Fruit fly (Drosophila melanogaster) whole organism, embryonic: Measurements from ENCODE around the gene CG33090.

ENCODE experiments used
- Blimp-1 ChIP-seq: fragments of 200-800 bp; sonication (Bioruptor generic); optimal IDR thresholded peaks from 3 replicates; lab custom pipeline; 2018; ENCODE audit warnings: missing biosample characterization, missing genetic modification characterization, mild to moderate bottlenecking, moderate library complexity, missing genetic modification reagents
- CG12744 ChIP-seq: fragments of 200-800 bp; sonication (Bioruptor generic); optimal IDR thresholded peaks from 2 replicates; lab custom pipeline; 2016; ENCODE audit warnings: missing biosample characterization, missing genetic modification characterization
- CG13624 ChIP-seq: fragments of 200-800 bp; sonication (Bioruptor generic); optimal IDR thresholded peaks from 2 replicates; lab custom pipeline; 2016; ENCODE audit warnings: missing biosample characterization, missing genetic modification characterization
- CG13894 ChIP-seq: fragments of 200-800 bp; sonication (Bioruptor generic); optimal IDR thresholded peaks from 3 replicates; lab custom pipeline; 2018; ENCODE audit warnings: missing biosample characterization, mild to moderate bottlenecking, missing genetic modification characterization, moderate library complexity
- CG14050 ChIP-seq: fragments of 200-800 bp; sonication (Bioruptor generic); IDR thresholded peaks from 3 replicates; pipeline ENCODE4 v1.3.6; 2022; ENCODE audit warnings: missing biosample characterization, missing genetic modification characterization
- CG15479 ChIP-seq: fragments of 200-800 bp; sonication (Bioruptor generic); optimal IDR thresholded peaks from 3 replicates; lab custom pipeline; 2019; ENCODE audit warnings: missing biosample characterization, mild to moderate bottlenecking, missing genetic modification characterization, moderate library complexity
- CG15696 ChIP-seq: fragments of 200-800 bp; sonication (Bioruptor generic); optimal IDR thresholded peaks from 2 replicates; lab custom pipeline; 2019; ENCODE audit warnings: missing biosample characterization, mild to moderate bottlenecking, missing genetic modification characterization, moderate library complexity
- CG17186 ChIP-seq: fragments of 200-800 bp; sonication (Bioruptor generic); optimal IDR thresholded peaks from 3 replicates; lab custom pipeline; 2017; ENCODE audit warnings: missing biosample characterization, missing genetic modification reagents, missing genetic modification characterization
- CG17359 ChIP-seq: fragments of 200-800 bp; sonication (Bioruptor generic); optimal IDR thresholded peaks from 3 replicates; lab custom pipeline; 2018; ENCODE audit warnings: missing biosample characterization, mild to moderate bottlenecking, missing genetic modification characterization, moderate library complexity
- CG2116 ChIP-seq: fragments of 200-800 bp; sonication (Bioruptor generic); optimal IDR thresholded peaks from 3 replicates; lab custom pipeline; 2018; ENCODE audit warnings: missing biosample characterization, mild to moderate bottlenecking, missing genetic modification characterization
- CG30020 ChIP-seq: fragments of 200-800 bp; optimal IDR thresholded peaks from 2 replicates; lab custom pipeline; 2019; ENCODE audit warnings: missing biosample characterization, mild to moderate bottlenecking, missing genetic modification characterization, moderate library complexity
- CG4617 ChIP-seq: fragments of 200-800 bp; sonication (Bioruptor generic); optimal IDR thresholded peaks from 3 replicates; lab custom pipeline; 2016; ENCODE audit warnings: missing biosample characterization, missing genetic modification characterization, borderline replicate concordance
- CG4820 ChIP-seq: fragments of 200-800 bp; sonication (Bioruptor generic); optimal IDR thresholded peaks from 3 replicates; lab custom pipeline; 2016; ENCODE audit warnings: missing biosample characterization, missing genetic modification characterization
- CG7839 ChIP-seq: fragments of 200-800 bp; sonication (Bioruptor generic); optimal IDR thresholded peaks from 3 replicates; lab custom pipeline; 2018; ENCODE audit warnings: missing biosample characterization, mild to moderate bottlenecking, missing genetic modification characterization, moderate library complexity
- CG8359 ChIP-seq: fragments of 200-800 bp; sonication (Bioruptor generic); optimal IDR thresholded peaks from 2 replicates; lab custom pipeline; 2017; ENCODE audit warnings: missing biosample characterization, mild to moderate bottlenecking, missing genetic modification characterization, borderline replicate concordance
- CG8944 ChIP-seq: fragments of 200-800 bp; sonication (Bioruptor generic); optimal IDR thresholded peaks from 3 replicates; lab custom pipeline; 2016; ENCODE audit warnings: missing biosample characterization, missing genetic modification characterization
- CG9215 ChIP-seq: fragments of 200-800 bp; sonication (Bioruptor generic); IDR thresholded peaks from 2 replicates; pipeline ENCODE4 v1.3.6; 2022; ENCODE audit warnings: missing biosample characterization, missing genetic modification characterization
- CG9727 ChIP-seq: fragments of 200-800 bp; sonication (Bioruptor generic); optimal IDR thresholded peaks from 3 replicates; lab custom pipeline; 2017; ENCODE audit warnings: missing biosample characterization, mild to moderate bottlenecking, missing genetic modification characterization
- CG9932 ChIP-seq: fragments of 200-800 bp; sonication (Bioruptor generic); IDR thresholded peaks from 2 replicates; pipeline ENCODE4 v1.3.6; 2022; ENCODE audit warnings: missing biosample characterization, missing genetic modification characterization
- D19A ChIP-seq: fragments of 200-800 bp; optimal IDR thresholded peaks from 3 replicates; lab custom pipeline; 2019; ENCODE audit warnings: missing biosample characterization, mild to moderate bottlenecking, missing genetic modification characterization, moderate library complexity
- Dad ChIP-seq: fragments of 200-800 bp; sonication (Bioruptor generic); optimal IDR thresholded peaks from 3 replicates; lab custom pipeline; 2016; ENCODE audit warnings: missing biosample characterization, missing genetic modification characterization
- Dbx ChIP-seq: fragments of 200-800 bp; sonication (Bioruptor generic); IDR thresholded peaks from 3 replicates; pipeline ENCODE4 v1.3.6; 2022; ENCODE audit warnings: missing biosample characterization, missing genetic modification characterization
- Dip3 ChIP-seq: fragments of 200-800 bp; sonication (Bioruptor generic); optimal IDR thresholded peaks from 3 replicates; lab custom pipeline; 2016; ENCODE audit warnings: missing biosample characterization, missing genetic modification characterization
- Dp ChIP-seq: fragments of 200-800 bp; sonication (Bioruptor generic); optimal IDR thresholded peaks from 2 replicates; lab custom pipeline; 2018; ENCODE audit warnings: missing biosample characterization, mild to moderate bottlenecking, missing genetic modification characterization, moderate library complexity
- Ets65A ChIP-seq: fragments of 200-800 bp; sonication (Bioruptor generic); peaks from one replicate; lab custom pipeline; 2016; ENCODE audit warnings: missing biosample characterization, missing genetic modification characterization
- HmgD ChIP-seq: fragments of 200-800 bp; sonication (Bioruptor generic); optimal IDR thresholded peaks from 3 replicates; lab custom pipeline; 2016; ENCODE audit warnings: missing biosample characterization, missing genetic modification characterization
- Hr51 ChIP-seq, 2 experiments: fragments of 200-800 bp; sonication (Bioruptor generic); optimal IDR thresholded peaks; 2 replicates in 1 of 2; 3 replicates in 1 of 2; lab custom pipeline; 2016 to 2018; ENCODE audit warnings: missing biosample characterization in 2 of 2, missing genetic modification characterization in 2 of 2, mild to moderate bottlenecking in 1 of 2, moderate library complexity in 1 of 2
- Jarid2 ChIP-seq: fragments of 200-800 bp; sonication (Bioruptor generic); optimal IDR thresholded peaks from 3 replicates; lab custom pipeline; 2017; ENCODE audit warnings: mild to moderate bottlenecking, missing biosample characterization, missing genetic modification reagents, missing genetic modification characterization
- Neu2 ChIP-seq: fragments of 200-800 bp; sonication (Bioruptor generic); optimal IDR thresholded peaks from 3 replicates; lab custom pipeline; 2016; ENCODE audit warnings: missing biosample characterization, missing genetic modification characterization, borderline replicate concordance
- Sry-β ChIP-seq: fragments of 200-800 bp; sonication (Bioruptor generic); optimal IDR thresholded peaks from 2 replicates; lab custom pipeline; 2018; ENCODE audit warnings: missing biosample characterization, mild to moderate bottlenecking, missing genetic modification characterization, moderate library complexity
- YL-1 ChIP-seq: fragments of 200-800 bp; sonication (Bioruptor generic); optimal IDR thresholded peaks from 3 replicates; lab custom pipeline; 2017; ENCODE audit warnings: missing biosample characterization, mild to moderate bottlenecking, missing genetic modification characterization
- gcm ChIP-seq: fragments of 200-800 bp; sonication (Bioruptor generic); optimal IDR thresholded peaks from 2 replicates; lab custom pipeline; 2019; ENCODE audit warnings: missing biosample characterization, mild to moderate bottlenecking, missing genetic modification characterization, moderate library complexity
- gcm2 ChIP-seq: fragments of 200-800 bp; sonication (Bioruptor generic); optimal IDR thresholded peaks from 2 replicates; lab custom pipeline; 2016; ENCODE audit warnings: missing biosample characterization, missing genetic modification characterization
- inv ChIP-seq: fragments of 200-800 bp; sonication (Bioruptor generic); IDR thresholded peaks from 2 replicates; pipeline ENCODE4 v1.3.6; 2022; ENCODE audit warnings: missing biosample characterization, missing genetic modification characterization; ENCODE audit not compliant: partially characterized antibody
- kay ChIP-seq: fragments of 200-800 bp; sonication (Bioruptor generic); optimal IDR thresholded peaks from 2 replicates; lab custom pipeline; 2016; ENCODE audit warnings: missing biosample characterization, missing genetic modification characterization
- lbe ChIP-seq: fragments of 200-800 bp; sonication (Bioruptor generic); optimal IDR thresholded peaks from 2 replicates; lab custom pipeline; 2016; ENCODE audit warnings: missing biosample characterization, mild to moderate bottlenecking, missing genetic modification characterization
- lola ChIP-seq, 3 experiments: fragments of >200 bp in 2 of 3; fragments of 200-800 bp in 1 of 3; sonication (Bioruptor generic) in 1 of 3; optimal IDR thresholded peaks; 2 replicates each; lab custom pipeline; 2017 to 2019; ENCODE audit warnings: missing biosample characterization in 3 of 3, missing genetic modification characterization in 3 of 3, mild to moderate bottlenecking in 1 of 3, moderate library complexity in 1 of 3
- nom ChIP-seq: fragments of 200-800 bp; sonication (Bioruptor generic); optimal IDR thresholded peaks from 2 replicates; lab custom pipeline; 2017; ENCODE audit warnings: missing biosample characterization, missing genetic modification characterization, mild to moderate bottlenecking, moderate library complexity, missing genetic modification reagents
- p53 ChIP-seq: fragments of 200-800 bp; sonication (Bioruptor generic); optimal IDR thresholded peaks from 2 replicates; lab custom pipeline; 2016; ENCODE audit warnings: missing biosample characterization, missing genetic modification characterization
- prd ChIP-seq, 3 experiments: fragments of >200 bp in 2 of 3; fragments of 200-800 bp in 1 of 3; sonication (Bioruptor generic) in 1 of 3; optimal IDR thresholded peaks in 2 of 3; IDR thresholded peaks in 1 of 3; 2 replicates in 2 of 3; 3 replicates in 1 of 3; pipeline versions ENCODE4 v1.3.6 to Lab custom; 2017 to 2022; ENCODE audit warnings: missing biosample characterization in 1 of 3, missing genetic modification characterization in 1 of 3
- shn ChIP-seq: fragments of 200-800 bp; sonication (Bioruptor generic); optimal IDR thresholded peaks from 3 replicates; lab custom pipeline; 2016; ENCODE audit warnings: missing biosample characterization, missing genetic modification characterization
- slbo ChIP-seq: fragments of 200-800 bp; sonication (Bioruptor generic); IDR thresholded peaks from 2 replicates; pipeline ENCODE4 v1.3.6; 2022; ENCODE audit warnings: missing biosample characterization, missing genetic modification characterization
- sug ChIP-seq: fragments of 200-800 bp; optimal IDR thresholded peaks from 2 replicates; lab custom pipeline; 2019; ENCODE audit warnings: missing biosample characterization, mild to moderate bottlenecking, missing genetic modification characterization, moderate library complexity
- tap ChIP-seq: fragments of 200-800 bp; optimal IDR thresholded peaks from 3 replicates; lab custom pipeline; 2019; ENCODE audit warnings: missing biosample characterization, mild to moderate bottlenecking, missing genetic modification characterization, moderate library complexity
- tgo ChIP-seq: fragments of 200-800 bp; sonication (Bioruptor generic); IDR thresholded peaks from 3 replicates; pipeline ENCODE4 v1.3.6; 2022; ENCODE audit warnings: missing biosample characterization, missing genetic modification characterization
- wek ChIP-seq: fragments of 200-800 bp; sonication (Bioruptor generic); optimal IDR thresholded peaks from 3 replicates; lab custom pipeline; 2018; ENCODE audit warnings: missing biosample characterization, mild to moderate bottlenecking, missing genetic modification characterization, moderate library complexity
- z ChIP-seq: fragments of 200-800 bp; sonication (Bioruptor generic); IDR thresholded peaks from 3 replicates; pipeline ENCODE4 v1.3.6; 2022; ENCODE audit warnings: missing biosample characterization, missing genetic modification characterization
- zfh2 ChIP-seq: fragments of 200-800 bp; sonication (Bioruptor generic); optimal IDR thresholded peaks from 2 replicates; lab custom pipeline; 2016; ENCODE audit warnings: missing biosample characterization, missing genetic modification characterization

Gene CG33090

dm6 chr2L:14358780-14359462 lies 25.0 kb downstream of the CG33090 start, which contains the start of gene Pgant35A (continued):
- peak; percentile 37 for TF ChIP-seq slbo
- TF ChIP-seq CG9932 (GFP tag; lab: Robert Waterston, UW): peak; percentile 49
- peak in 1 of 2 experiments; percentile 64 for TF ChIP-seq Hr51 (GFP tag; optimal IDR thresholded peaks at IDR 0.05; lab: Kevin White, UChicago)
- peak; percentile 89 for TF ChIP-seq wek (GFP tag; lab: Kevin White, UChicago)
- peak; percentile 28 for TF ChIP-seq CG13624 (GFP tag; lab: Kevin White, UChicago)
- TF ChIP-seq CG9215 (GFP tag; lab: Robert Waterston, UW): no peak
- TF ChIP-seq Dp (GFP tag; lab: Kevin White, UChicago): peak; percentile 4
- 0 out of 3 replicates have a peak, but pooled peaks have one; percentile 24 for TF ChIP-seq Dbx (GFP tag; lab: Robert Waterston, UW)
- peak; percentile 5 for TF ChIP-seq CG4820 (GFP tag; lab: Kevin White, UChicago)
- peak; percentile 20 for TF ChIP-seq CG9727 (GFP tag; lab: Kevin White, UChicago)
- TF ChIP-seq Ets65A (GFP tag; lab: Kevin White, UChicago): no peak
- TF ChIP-seq kay (GFP tag; lab: Kevin White, UChicago): no peak
- TF ChIP-seq CG14050 (GFP tag; lab: Robert Waterston, UW): no peak
- TF ChIP-seq CG7839 (tag; lab: Kevin White, UChicago): peak; percentile 42
- no peak for TF ChIP-seq CG2116
- peak; percentile 45 for TF ChIP-seq sug (tag; lab: Kevin White, UChicago)
- peak; percentile 56 for TF ChIP-seq gcm (GFP tag; lab: Kevin White, UChicago)
- TF ChIP-seq D19A (tag; lab: Kevin White, UChicago): peak; percentile 46
- peak; percentile 25 for TF ChIP-seq shn
- peak in 1 of 3 experiments; percentile 49 for TF ChIP-seq lola (GFP tag; optimal IDR thresholded peaks at IDR 0.05; lab: Kevin White, UChicago)
- TF ChIP-seq Dad (GFP tag; lab: Kevin White, UChicago): no peak
- peak; percentile 60 for TF ChIP-seq CG30020 (tag; lab: Kevin White, UChicago)
- peak; percentile 39 for TF ChIP-seq YL-1 (GFP tag; lab: Kevin White, UChicago)
- no peak for TF ChIP-seq inv (GFP tag; lab: Robert Waterston, UW)
- peak; percentile 22 for TF ChIP-seq CG15696 (tag; lab: Kevin White, UChicago)
- TF ChIP-seq tap (tag; lab: Kevin White, UChicago): peak; percentile 31
- peak; percentile 5 for TF ChIP-seq CG17359 (tag; lab: Kevin White, UChicago)
- TF ChIP-seq Neu2 (GFP tag; lab: Kevin White, UChicago): no peak
- TF ChIP-seq CG8359 (GFP tag; lab: Kevin White, UChicago): no peak
- no peak for TF ChIP-seq CG8944 (GFP tag; lab: Kevin White, UChicago)
- TF ChIP-seq CG12744: no peak
- TF ChIP-seq Sry-β (GFP tag; lab: Kevin White, UChicago): peak; percentile 99
- no peak for TF ChIP-seq lbe
- TF ChIP-seq CG4617 (GFP tag; lab: Kevin White, UChicago): peak; percentile 69
- no peak for TF ChIP-seq Jarid2 (GFP tag; lab: Kevin White, UChicago)
- TF ChIP-seq nom (GFP tag; lab: Kevin White, UChicago): no peak
- peak; percentile 14 for TF ChIP-seq CG15479
- TF ChIP-seq HmgD (GFP tag; lab: Kevin White, UChicago): no peak
- TF ChIP-seq gcm2 (GFP tag; lab: Kevin White, UChicago): no peak
- peak; percentile 44 for TF ChIP-seq CG13894 (tag; lab: Kevin White, UChicago)
- TF ChIP-seq Dip3 (GFP tag; lab: Kevin White, UChicago): peak; percentile 16
- no peak for TF ChIP-seq prd (optimal IDR thresholded peaks at IDR 0.05; lab: Kevin White, UChicago)
- TF ChIP-seq prd (GFP tag; IDR thresholded peaks at IDR 0.05; lab: Robert Waterston, UW): peak; percentile 54; the same call in 2 of the 3 replicates
- no peak for TF ChIP-seq p53 (GFP tag; lab: Kevin White, UChicago)
- peak; percentile 48 for TF ChIP-seq zfh2 (GFP tag; lab: Kevin White, UChicago)
- no peak for TF ChIP-seq z (GFP tag; lab: Robert Waterston, UW)
- TF ChIP-seq CG17186: peak; percentile 49
- TF ChIP-seq Blimp-1 (GFP tag; lab: Kevin White, UChicago): peak; percentile 39
- no peak for TF ChIP-seq tgo (GFP tag; lab: Robert Waterston, UW)
